Worm (Caenorhabditis elegans) whole organism, L2 larva: ENCODE measurements around the gene mct-5.

Experiments
- ama-1 ChIP-seq: fragments of 150-350 bp; optimal IDR thresholded peaks from 2 replicates; lab custom pipeline; 2018; ENCODE audit warnings: inconsistent platforms
- lin-13 ChIP-seq: fragments of 150-350 bp; optimal IDR thresholded peaks from 2 replicates; lab custom pipeline; 2014; ENCODE audit warnings: missing biosample characterization, missing genetic modification reagents, missing genetic modification characterization
- lin-39 ChIP-seq: fragments of 150-350 bp; optimal IDR thresholded peaks from 2 replicates; lab custom pipeline; 2014; ENCODE audit warnings: missing biosample characterization, missing genetic modification reagents, missing genetic modification characterization

- no peak for TF ChIP-seq ama-1 (lab: Kevin White, UChicago)
- TF ChIP-seq lin-13 (GFP tag; lab: Kevin White, UChicago): no peak
- TF ChIP-seq lin-39 (tag; lab: Kevin White, UChicago): no peak
These were observed 47.8 kb upstream of the mct-5 start for ce11 chrII:7146240-7146639.
